Fruit fly (Drosophila melanogaster) whole organism, embryonic: ENCODE data around the gene mRpS33.
A peak's percentile ranks its signal among the peaks of the same experiment; 100 is the strongest.

ENCODE experiments used
- Atf6 ChIP-seq: fragments of 200-800 bp; sonication (Bioruptor generic); IDR thresholded peaks from 2 replicates; pipeline ENCODE4 v1.3.6; 2022; ENCODE audit warnings: missing biosample characterization, missing genetic modification characterization
- BtbVII ChIP-seq: fragments of 200-800 bp; sonication (Bioruptor generic); optimal IDR thresholded peaks from 3 replicates; lab custom pipeline; 2017; ENCODE audit warnings: missing biosample characterization, mild to moderate bottlenecking, missing genetic modification characterization
- CG10274 ChIP-seq: fragments of 200-800 bp; sonication (Bioruptor generic); optimal IDR thresholded peaks from 3 replicates; lab custom pipeline; 2017; ENCODE audit warnings: missing biosample characterization, mild to moderate bottlenecking, missing genetic modification characterization
- CG10565 ChIP-seq: fragments of 200-800 bp; sonication (Bioruptor generic); optimal IDR thresholded peaks from 3 replicates; lab custom pipeline; 2016; ENCODE audit warnings: missing biosample characterization, mild to moderate bottlenecking, missing genetic modification characterization
- CG11247 ChIP-seq: fragments of 200-800 bp; sonication (Bioruptor generic); IDR thresholded peaks from 2 replicates; pipeline ENCODE4 v1.3.6; 2022; ENCODE audit warnings: missing biosample characterization, missing genetic modification characterization
- CG11696 ChIP-seq: fragments of 200-800 bp; sonication (Bioruptor generic); IDR thresholded peaks from 2 replicates; pipeline ENCODE4 v1.3.6; 2022; ENCODE audit warnings: missing biosample characterization, missing genetic modification characterization
- CG12299 ChIP-seq: fragments of 200-800 bp; sonication (Bioruptor generic); optimal IDR thresholded peaks from 2 replicates; lab custom pipeline; 2018; ENCODE audit warnings: missing biosample characterization, mild to moderate bottlenecking, missing genetic modification characterization
- CG1529 ChIP-seq: fragments of 200-800 bp; sonication (Bioruptor generic); optimal IDR thresholded peaks from 3 replicates; lab custom pipeline; 2018; ENCODE audit warnings: missing biosample characterization, missing genetic modification characterization
- CG15601 ChIP-seq: fragments of 200-800 bp; sonication (Bioruptor generic); optimal IDR thresholded peaks from 3 replicates; lab custom pipeline; 2019; ENCODE audit warnings: missing biosample characterization, mild to moderate bottlenecking, missing genetic modification characterization, moderate library complexity
- CG17912 ChIP-seq: fragments of 200-800 bp; sonication (Bioruptor generic); optimal IDR thresholded peaks from 2 replicates; lab custom pipeline; 2018; ENCODE audit warnings: missing biosample characterization, mild to moderate bottlenecking, missing genetic modification characterization
- CG32767 ChIP-seq: fragments of 200-800 bp; sonication (Bioruptor generic); IDR thresholded peaks from 2 replicates; pipeline ENCODE4 v1.3.6; 2022; ENCODE audit warnings: missing biosample characterization, missing genetic modification characterization
- CG32772 ChIP-seq: fragments of 200-800 bp; sonication (Bioruptor generic); IDR thresholded peaks from 2 replicates; pipeline ENCODE4 v1.3.6; 2022; ENCODE audit warnings: missing biosample characterization, missing genetic modification characterization
- CG4328 ChIP-seq: fragments of 200-800 bp; sonication (Bioruptor generic); optimal IDR thresholded peaks from 3 replicates; lab custom pipeline; 2017; ENCODE audit warnings: missing biosample characterization, missing genetic modification reagents, missing genetic modification characterization
- CG43689 ChIP-seq: fragments of 200-800 bp; sonication (Bioruptor generic); IDR thresholded peaks from 2 replicates; pipeline ENCODE4 v1.3.6; 2022; ENCODE audit warnings: missing biosample characterization, missing genetic modification characterization
- CG4424 ChIP-seq: fragments of 200-800 bp; sonication (Bioruptor generic); optimal IDR thresholded peaks from 3 replicates; lab custom pipeline; 2016; ENCODE audit warnings: missing biosample characterization, missing genetic modification characterization
- CG7271 ChIP-seq: fragments of 200-800 bp; sonication (Bioruptor generic); optimal IDR thresholded peaks from 2 replicates; lab custom pipeline; 2018; ENCODE audit warnings: missing biosample characterization, mild to moderate bottlenecking, missing genetic modification characterization, moderate library complexity
- CG9215 ChIP-seq: fragments of 200-800 bp; sonication (Bioruptor generic); IDR thresholded peaks from 2 replicates; pipeline ENCODE4 v1.3.6; 2022; ENCODE audit warnings: missing biosample characterization, missing genetic modification characterization
- CkIIα-i1 ChIP-seq: fragments of 200-800 bp; sonication (Bioruptor generic); IDR thresholded peaks from 2 replicates; pipeline ENCODE4 v1.3.6; 2022; ENCODE audit warnings: missing biosample characterization, missing genetic modification characterization
- Dad ChIP-seq: fragments of 200-800 bp; sonication (Bioruptor generic); optimal IDR thresholded peaks from 3 replicates; lab custom pipeline; 2016; ENCODE audit warnings: missing biosample characterization, missing genetic modification characterization
- Dp ChIP-seq: fragments of 200-800 bp; sonication (Bioruptor generic); optimal IDR thresholded peaks from 2 replicates; lab custom pipeline; 2018; ENCODE audit warnings: missing biosample characterization, mild to moderate bottlenecking, missing genetic modification characterization, moderate library complexity
- Eip74EF ChIP-seq, 2 experiments: fragments of 200-800 bp in 1 of 2; fragments of >200 bp in 1 of 2; sonication (Bioruptor generic) in 1 of 2; optimal IDR thresholded peaks; 2 replicates each; lab custom pipeline; 2017 to 2019; ENCODE audit warnings: missing biosample characterization in 2 of 2, missing genetic modification characterization in 2 of 2, mild to moderate bottlenecking in 1 of 2, moderate library complexity in 1 of 2
- HHEX ChIP-seq: fragments of 200-800 bp; sonication (Bioruptor generic); optimal IDR thresholded peaks from 3 replicates; lab custom pipeline; 2017; ENCODE audit warnings: missing biosample characterization, mild to moderate bottlenecking, missing genetic modification characterization, missing genetic modification reagents
- HLH4C ChIP-seq: fragments of 200-800 bp; sonication (Bioruptor generic); IDR thresholded peaks from 3 replicates; pipeline ENCODE4 v1.3.6; 2022; ENCODE audit warnings: missing biosample characterization, missing genetic modification characterization; ENCODE audit not compliant: partially characterized antibody
- HmgZ ChIP-seq: fragments of 200-800 bp; sonication (Bioruptor generic); optimal IDR thresholded peaks from 2 replicates; lab custom pipeline; 2018; ENCODE audit warnings: missing biosample characterization, mild to moderate bottlenecking, missing genetic modification characterization
- Hr78 ChIP-seq, 2 experiments: fragments of 200-800 bp in 1 of 2; fragments of >200 bp in 1 of 2; sonication (Bioruptor generic) in 1 of 2; optimal IDR thresholded peaks; 2 replicates each; lab custom pipeline; 2017 to 2019; ENCODE audit warnings: missing biosample characterization in 2 of 2, missing genetic modification characterization in 2 of 2, mild to moderate bottlenecking in 1 of 2, moderate library complexity in 1 of 2
- Lpt ChIP-seq: fragments of >200 bp; optimal IDR thresholded peaks from 2 replicates; lab custom pipeline; 2018; ENCODE audit warnings: missing biosample characterization, missing genetic modification characterization
- Med ChIP-seq: fragments of 200-800 bp; sonication (Bioruptor generic); peaks from one replicate; lab custom pipeline; 2016; ENCODE audit warnings: missing biosample characterization, missing genetic modification characterization, mild to moderate bottlenecking, inconsistent platforms, moderate library complexity
- Myb ChIP-seq: fragments of 200-800 bp; sonication (Bioruptor generic); optimal IDR thresholded peaks from 2 replicates; lab custom pipeline; 2016; ENCODE audit warnings: missing biosample characterization, missing genetic modification characterization
- NC2α ChIP-seq: fragments of 200-800 bp; sonication (Bioruptor generic); optimal IDR thresholded peaks from 2 replicates; lab custom pipeline; 2016; ENCODE audit warnings: missing biosample characterization, missing genetic modification characterization
- NK7.1 ChIP-seq: fragments of 200-800 bp; sonication (Bioruptor generic); optimal IDR thresholded peaks from 3 replicates; lab custom pipeline; 2016; ENCODE audit warnings: missing biosample characterization, missing genetic modification characterization
- Opbp ChIP-seq: fragments of 200-800 bp; sonication (Bioruptor generic); IDR thresholded peaks from 3 replicates; pipeline ENCODE4 v1.3.6; 2022; ENCODE audit warnings: missing biosample characterization, missing genetic modification characterization; ENCODE audit not compliant: partially characterized antibody
- Ravus ChIP-seq: fragments of 200-800 bp; sonication (Bioruptor generic); IDR thresholded peaks from 2 replicates; pipeline ENCODE4 v1.3.6; 2022; ENCODE audit warnings: missing biosample characterization, missing genetic modification characterization
- Sox100B ChIP-seq: fragments of 200-800 bp; sonication (Bioruptor generic); optimal IDR thresholded peaks from 3 replicates; lab custom pipeline; 2018; ENCODE audit warnings: missing biosample characterization, mild to moderate bottlenecking, missing genetic modification characterization
- bbx ChIP-seq: fragments of 200-800 bp; sonication (Bioruptor generic); IDR thresholded peaks from 2 replicates; pipeline ENCODE4 v1.3.6; 2022; ENCODE audit warnings: missing biosample characterization, missing genetic modification characterization; ENCODE audit not compliant: partially characterized antibody
- croc ChIP-seq: fragments of 200-800 bp; sonication (Bioruptor generic); conservative IDR thresholded peaks from 3 replicates; pipeline ENCODE4 v1.3.6; 2022; ENCODE audit warnings: missing biosample characterization, missing genetic modification characterization
- crp ChIP-seq, 2 experiments: fragments of 200-800 bp; sonication (Bioruptor generic); optimal IDR thresholded peaks; 2 replicates in 1 of 2; 3 replicates in 1 of 2; lab custom pipeline; 2017; ENCODE audit warnings: missing biosample characterization in 2 of 2, missing genetic modification characterization in 2 of 2, mild to moderate bottlenecking in 1 of 2, moderate library complexity in 1 of 2
- cwo ChIP-seq: fragments of 200-800 bp; sonication (Bioruptor generic); optimal IDR thresholded peaks from 3 replicates; lab custom pipeline; 2017; ENCODE audit warnings: missing biosample characterization, missing genetic modification characterization, mild to moderate bottlenecking, moderate library complexity, missing genetic modification reagents
- dimm ChIP-seq: fragments of 200-800 bp; sonication (Bioruptor generic); IDR thresholded peaks from 2 replicates; pipeline ENCODE4 v1.3.6; 2022; ENCODE audit warnings: missing biosample characterization, missing genetic modification characterization
- eve ChIP-seq, 2 experiments: fragments of >200 bp; optimal IDR thresholded peaks; 2 replicates each; lab custom pipeline; 2017; ENCODE audit warnings: missing biosample characterization in 2 of 2, missing genetic modification characterization in 2 of 2
- eyg ChIP-seq: fragments of 200-800 bp; sonication (Bioruptor generic); optimal IDR thresholded peaks from 3 replicates; lab custom pipeline; 2016; ENCODE audit warnings: missing biosample characterization, missing genetic modification characterization
- fd3F ChIP-seq: fragments of 200-800 bp; sonication (Bioruptor generic); optimal IDR thresholded peaks from 2 replicates; lab custom pipeline; 2018; ENCODE audit warnings: missing biosample characterization, mild to moderate bottlenecking, missing genetic modification characterization, moderate library complexity
- fd96Cb ChIP-seq: fragments of 200-800 bp; sonication (Bioruptor generic); optimal IDR thresholded peaks from 2 replicates; lab custom pipeline; 2018; ENCODE audit warnings: missing biosample characterization, mild to moderate bottlenecking, missing genetic modification characterization, moderate library complexity
- gcm ChIP-seq: fragments of 200-800 bp; sonication (Bioruptor generic); optimal IDR thresholded peaks from 2 replicates; lab custom pipeline; 2019; ENCODE audit warnings: missing biosample characterization, mild to moderate bottlenecking, missing genetic modification characterization, moderate library complexity
- gfzf ChIP-seq: fragments of 200-800 bp; sonication (Bioruptor generic); optimal IDR thresholded peaks from 2 replicates; lab custom pipeline; 2016; ENCODE audit warnings: missing biosample characterization, mild to moderate bottlenecking, missing genetic modification characterization, moderate library complexity
- hth ChIP-seq: fragments of >200 bp; optimal IDR thresholded peaks from 2 replicates; lab custom pipeline; 2017; ENCODE audit warnings: inconsistent platforms
- jigr1 ChIP-seq: fragments of 200-800 bp; sonication (Bioruptor generic); IDR thresholded peaks from 3 replicates; pipeline ENCODE4 v1.3.6; 2022; ENCODE audit warnings: missing biosample characterization, missing genetic modification characterization
- kah ChIP-seq: fragments of 200-800 bp; sonication (Bioruptor generic); optimal IDR thresholded peaks from 2 replicates; lab custom pipeline; 2018; ENCODE audit warnings: missing biosample characterization, mild to moderate bottlenecking, missing genetic modification characterization
- mirr ChIP-seq: fragments of 200-800 bp; sonication (Bioruptor generic); optimal IDR thresholded peaks from 3 replicates; lab custom pipeline; 2018; ENCODE audit warnings: missing biosample characterization, mild to moderate bottlenecking, missing genetic modification characterization
- sens-2 ChIP-seq: fragments of 200-800 bp; sonication (Bioruptor generic); IDR thresholded peaks from 2 replicates; pipeline ENCODE4 v1.3.6; 2022; ENCODE audit warnings: missing biosample characterization, missing genetic modification characterization
- sim ChIP-seq: fragments of 200-800 bp; sonication (Bioruptor generic); IDR thresholded peaks from 2 replicates; pipeline ENCODE4 v1.3.6; 2022; ENCODE audit warnings: missing biosample characterization, missing genetic modification characterization
- tap ChIP-seq: fragments of 200-800 bp; optimal IDR thresholded peaks from 3 replicates; lab custom pipeline; 2019; ENCODE audit warnings: missing biosample characterization, mild to moderate bottlenecking, missing genetic modification characterization, moderate library complexity

The mRpS33 gene

DNA sequence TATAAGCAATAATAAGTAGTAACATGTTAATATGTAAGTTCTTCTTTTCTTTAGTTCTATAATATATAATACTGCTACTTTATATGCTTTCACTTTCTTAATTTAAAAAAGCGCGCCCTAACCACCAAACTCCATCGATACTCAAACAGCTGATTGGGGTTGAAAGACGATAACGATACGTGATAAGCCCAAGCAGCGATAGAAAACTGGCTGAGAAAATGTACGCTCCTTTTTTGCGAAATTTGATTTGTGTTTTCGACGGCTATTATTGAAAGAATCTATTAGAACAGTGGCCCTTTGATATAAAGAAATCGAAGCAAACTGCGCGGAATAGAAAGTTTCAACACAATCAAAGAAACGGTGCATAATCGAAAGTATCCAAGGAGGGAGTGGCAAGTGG is 19.5 kb upstream of the mRpS33 start, which contains the start of gene CG14883 (continued):
- TF ChIP-seq croc = no peak
- TF ChIP-seq HLH4C (GFP tag; lab: Robert Waterston, UW) = peak; percentile 58
- TF ChIP-seq HmgZ = no peak
- no peak for TF ChIP-seq CG9215
- TF ChIP-seq tap (tag; lab: Kevin White, UChicago) = no peak
- TF ChIP-seq eyg (GFP tag; lab: Kevin White, UChicago) = no peak
- no peak for TF ChIP-seq sens-2 (GFP tag; lab: Robert Waterston, UW)
- TF ChIP-seq CG17912 (GFP tag; lab: Kevin White, UChicago) = no peak
- TF ChIP-seq CkIIα-i1 (GFP tag; lab: Robert Waterston, UW) = no peak
- no peak for TF ChIP-seq Ravus (GFP tag; lab: Robert Waterston, UW)
- TF ChIP-seq CG1529 (GFP tag; lab: Kevin White, UChicago) = no peak
- TF ChIP-seq CG7271 (tag; lab: Kevin White, UChicago) = no peak
- no peak for TF ChIP-seq Eip74EF (GFP tag; optimal IDR thresholded peaks at IDR 0.05; lab: Kevin White, UChicago)
- TF ChIP-seq sim (GFP tag; lab: Robert Waterston, UW) = no peak
- TF ChIP-seq CG32767 (GFP tag; lab: Robert Waterston, UW) = no peak
- TF ChIP-seq eve (GFP tag; optimal IDR thresholded peaks at IDR 0.05; lab: Kevin White, UChicago) = no peak
- peak in 1 of 2 experiments; percentile 89 for TF ChIP-seq crp (GFP tag; optimal IDR thresholded peaks at IDR 0.05; lab: Kevin White, UChicago)
- no peak for TF ChIP-seq Atf6
- TF ChIP-seq Lpt = no peak
- no peak for TF ChIP-seq BtbVII (GFP tag; lab: Kevin White, UChicago)
- TF ChIP-seq CG12299 (tag; lab: Kevin White, UChicago) = no peak
- peak; percentile 54; the same call in 1 of the 3 replicates for TF ChIP-seq Opbp (GFP tag; lab: Robert Waterston, UW)
- TF ChIP-seq gcm = no peak
- no peak for TF ChIP-seq fd3F (GFP tag; lab: Kevin White, UChicago)
- no peak for TF ChIP-seq hth
- no peak for TF ChIP-seq Myb (GFP tag; lab: Kevin White, UChicago)
- TF ChIP-seq CG10565 = no peak
- TF ChIP-seq CG15601 = no peak
- TF ChIP-seq jigr1 (GFP tag; lab: Robert Waterston, UW) = no peak
- peak; percentile 88 for TF ChIP-seq Dp (GFP tag; lab: Kevin White, UChicago)
- no peak for TF ChIP-seq fd96Cb
- no peak for TF ChIP-seq CG4328 (GFP tag; lab: Kevin White, UChicago)
- TF ChIP-seq dimm (GFP tag; lab: Robert Waterston, UW) = no peak
- TF ChIP-seq CG11247 (GFP tag; lab: Robert Waterston, UW) = no peak
- no peak for TF ChIP-seq Med
- TF ChIP-seq CG43689 (GFP tag; lab: Robert Waterston, UW) = no peak
- no peak for TF ChIP-seq cwo (GFP tag; lab: Kevin White, UChicago)
- TF ChIP-seq gfzf (GFP tag; lab: Kevin White, UChicago) = no peak
- no peak for TF ChIP-seq HHEX (GFP tag; lab: Kevin White, UChicago)
- no peak for TF ChIP-seq Hr78 (GFP tag; optimal IDR thresholded peaks at IDR 0.05; lab: Kevin White, UChicago)
- no peak for TF ChIP-seq CG32772 (GFP tag; lab: Robert Waterston, UW)
- TF ChIP-seq CG10274 (GFP tag; lab: Kevin White, UChicago) = no peak
- TF ChIP-seq CG11696 = no peak
- no peak for TF ChIP-seq CG4424
- no peak for TF ChIP-seq NK7.1 (GFP tag; lab: Kevin White, UChicago)
- TF ChIP-seq Sox100B (GFP tag; lab: Kevin White, UChicago) = no peak
- TF ChIP-seq Dad (GFP tag; lab: Kevin White, UChicago) = no peak
- peak; percentile 10 for TF ChIP-seq kah
- TF ChIP-seq NC2α (GFP tag; lab: Kevin White, UChicago) = no peak
- TF ChIP-seq bbx (GFP tag; lab: Robert Waterston, UW) = peak; percentile 65; the same call in 1 of the 2 replicates
- no peak for TF ChIP-seq mirr (GFP tag; lab: Kevin White, UChicago)
